Worm (Caenorhabditis elegans): Measurements from ENCODE around the gene K10D11.2.

DNA sequence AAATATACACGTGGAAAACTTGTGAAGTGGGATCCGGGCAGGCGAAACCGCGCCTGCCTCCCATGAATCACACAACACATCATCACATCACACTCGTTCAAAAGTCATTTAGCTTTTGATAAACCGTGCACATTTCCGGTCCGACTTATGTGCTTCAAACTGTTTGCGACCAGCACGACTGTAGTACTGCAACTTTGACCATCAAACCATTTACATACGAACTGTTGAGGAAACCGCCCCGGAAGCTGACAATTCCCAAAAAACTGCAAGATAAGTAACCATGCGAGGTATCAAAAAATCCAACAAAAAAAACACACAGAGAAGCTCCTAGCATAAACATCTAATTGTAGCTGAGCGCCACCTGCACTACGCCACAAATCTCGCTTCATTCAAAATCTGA lies 6.0 kb upstream of the K10D11.2 start:
- TF ChIP-seq ztf-23 (GFP tag; IDR thresholded peaks at IDR 0.05) (no peak), med-1 (GFP tag; optimal IDR thresholded peaks at IDR 0.05; ENCODE audit: insufficient read depth) (no peak), ref-1 (GFP tag; conservative IDR thresholded peaks at IDR 0.05) (no peak), flt-1 (GFP tag; IDR thresholded peaks at IDR 0.05) (no peak), T22C8.4 (GFP tag; IDR thresholded peaks at IDR 0.05) (no peak), tab-1 (GFP tag; IDR thresholded peaks at IDR 0.05) (no peak)
